Fruit fly (Drosophila melanogaster) whole organism, embryonic: ENCODE data around the gene zuc.
A peak's percentile ranks its signal among the peaks of the same experiment; 100 is the strongest.

ENCODE experiments used
- CG11085 ChIP-seq: fragments of 200-800 bp; sonication (Bioruptor generic); IDR thresholded peaks from 2 replicates; pipeline ENCODE4 v1.3.6; 2022; ENCODE audit warnings: missing biosample characterization, missing genetic modification characterization
- CG11695 ChIP-seq: fragments of 200-800 bp; sonication (Bioruptor generic); IDR thresholded peaks from 3 replicates; pipeline ENCODE4 v1.3.6; 2022; ENCODE audit warnings: missing biosample characterization, missing genetic modification characterization
- CG12219 ChIP-seq: fragments of 200-800 bp; sonication (Bioruptor generic); optimal IDR thresholded peaks from 3 replicates; lab custom pipeline; 2018; ENCODE audit warnings: missing biosample characterization, mild to moderate bottlenecking, missing genetic modification characterization
- CG1233 ChIP-seq: fragments of 200-800 bp; sonication (Bioruptor generic); optimal IDR thresholded peaks from 4 replicates; lab custom pipeline; 2018; ENCODE audit warnings: missing biosample characterization, mild to moderate bottlenecking, missing genetic modification characterization
- CG12942 ChIP-seq: fragments of 200-800 bp; sonication (Bioruptor generic); optimal IDR thresholded peaks from 3 replicates; lab custom pipeline; 2016; ENCODE audit warnings: missing biosample characterization, missing genetic modification characterization
- CG13123 ChIP-seq: fragments of 200-800 bp; sonication (Bioruptor generic); optimal IDR thresholded peaks from 2 replicates; lab custom pipeline; 2016; ENCODE audit warnings: missing biosample characterization, missing genetic modification characterization
- CG1832 ChIP-seq: fragments of 200-800 bp; sonication (Bioruptor generic); optimal IDR thresholded peaks from 2 replicates; lab custom pipeline; 2017; ENCODE audit warnings: missing biosample characterization, mild to moderate bottlenecking, missing genetic modification characterization, inconsistent platforms
- CG2129 ChIP-seq: fragments of 200-800 bp; sonication (Bioruptor generic); IDR thresholded peaks from 2 replicates; pipeline ENCODE4 v1.3.6; 2022; ENCODE audit warnings: missing biosample characterization, missing genetic modification characterization; ENCODE audit not compliant: partially characterized antibody
- CG2712 ChIP-seq: fragments of 200-800 bp; optimal IDR thresholded peaks from 3 replicates; lab custom pipeline; 2019; ENCODE audit warnings: missing biosample characterization, mild to moderate bottlenecking, missing genetic modification characterization, moderate library complexity
- CG30020 ChIP-seq: fragments of 200-800 bp; optimal IDR thresholded peaks from 2 replicates; lab custom pipeline; 2019; ENCODE audit warnings: missing biosample characterization, mild to moderate bottlenecking, missing genetic modification characterization, moderate library complexity
- CG3163 ChIP-seq: fragments of 200-800 bp; sonication (Bioruptor generic); optimal IDR thresholded peaks from 3 replicates; lab custom pipeline; 2016; ENCODE audit warnings: missing biosample characterization, missing genetic modification characterization
- CG33213 ChIP-seq: fragments of 200-800 bp; sonication (Bioruptor generic); optimal IDR thresholded peaks from 3 replicates; lab custom pipeline; 2016; ENCODE audit warnings: missing biosample characterization, missing genetic modification characterization
- CG6791 ChIP-seq: fragments of 200-800 bp; sonication (Bioruptor generic); IDR thresholded peaks from 3 replicates; pipeline ENCODE4 v1.3.6; 2022; ENCODE audit warnings: missing biosample characterization, missing genetic modification characterization; ENCODE audit not compliant: partially characterized antibody
- CG7963 ChIP-seq: fragments of 200-800 bp; sonication (Bioruptor generic); IDR thresholded peaks from 3 replicates; pipeline ENCODE4 v1.3.6; 2022; ENCODE audit warnings: missing biosample characterization, missing genetic modification characterization; ENCODE audit not compliant: partially characterized antibody
- CG8281 ChIP-seq: fragments of 200-800 bp; sonication (Bioruptor generic); optimal IDR thresholded peaks from 2 replicates; lab custom pipeline; 2018; ENCODE audit warnings: missing biosample characterization, mild to moderate bottlenecking, missing genetic modification characterization, moderate library complexity
- CG8359 ChIP-seq: fragments of 200-800 bp; sonication (Bioruptor generic); optimal IDR thresholded peaks from 2 replicates; lab custom pipeline; 2017; ENCODE audit warnings: missing biosample characterization, mild to moderate bottlenecking, missing genetic modification characterization, borderline replicate concordance
- CkIIα-i1 ChIP-seq: fragments of 200-800 bp; sonication (Bioruptor generic); IDR thresholded peaks from 2 replicates; pipeline ENCODE4 v1.3.6; 2022; ENCODE audit warnings: missing biosample characterization, missing genetic modification characterization
- ERR ChIP-seq: fragments of 200-800 bp; sonication (Bioruptor generic); optimal IDR thresholded peaks from 2 replicates; lab custom pipeline; 2016; ENCODE audit warnings: missing biosample characterization, missing genetic modification characterization
- HmgD ChIP-seq: fragments of 200-800 bp; sonication (Bioruptor generic); optimal IDR thresholded peaks from 3 replicates; lab custom pipeline; 2016; ENCODE audit warnings: missing biosample characterization, missing genetic modification characterization
- Jarid2 ChIP-seq: fragments of 200-800 bp; sonication (Bioruptor generic); optimal IDR thresholded peaks from 3 replicates; lab custom pipeline; 2017; ENCODE audit warnings: mild to moderate bottlenecking, missing biosample characterization, missing genetic modification reagents, missing genetic modification characterization
- Nf-YB ChIP-seq: fragments of 200-800 bp; sonication (Bioruptor generic); optimal IDR thresholded peaks from 3 replicates; lab custom pipeline; 2019; ENCODE audit warnings: missing biosample characterization, mild to moderate bottlenecking, missing genetic modification characterization, moderate library complexity
- Oli ChIP-seq: fragments of 200-800 bp; sonication (Bioruptor generic); optimal IDR thresholded peaks from 2 replicates; lab custom pipeline; 2018; ENCODE audit warnings: missing biosample characterization, mild to moderate bottlenecking, missing genetic modification characterization, moderate library complexity
- Pdp1 ChIP-seq, 2 experiments: fragments of 200-800 bp; sonication (Bioruptor generic); optimal IDR thresholded peaks; 3 replicates each; lab custom pipeline; 2016; ENCODE audit warnings: missing biosample characterization in 2 of 2, missing genetic modification characterization in 2 of 2, mild to moderate bottlenecking in 1 of 2, moderate library complexity in 1 of 2
- Sry-β ChIP-seq: fragments of 200-800 bp; sonication (Bioruptor generic); optimal IDR thresholded peaks from 2 replicates; lab custom pipeline; 2018; ENCODE audit warnings: missing biosample characterization, mild to moderate bottlenecking, missing genetic modification characterization, moderate library complexity
- amos ChIP-seq: fragments of 200-800 bp; sonication (Bioruptor generic); IDR thresholded peaks from 2 replicates; pipeline ENCODE4 v1.3.6; 2022; ENCODE audit warnings: missing biosample characterization, missing genetic modification characterization; ENCODE audit not compliant: partially characterized antibody
- bowl ChIP-seq: fragments of 200-800 bp; sonication (Bioruptor generic); IDR thresholded peaks from 2 replicates; pipeline ENCODE4 v1.3.6; 2022; ENCODE audit warnings: missing biosample characterization, missing genetic modification characterization
- bsh ChIP-seq, 2 experiments: fragments of 200-800 bp; sonication (Bioruptor generic); optimal IDR thresholded peaks; 2 replicates each; lab custom pipeline; 2017 to 2018; ENCODE audit warnings: mild to moderate bottlenecking in 2 of 2, missing biosample characterization in 2 of 2, missing genetic modification characterization in 2 of 2, moderate library complexity in 1 of 2
- btn ChIP-seq: fragments of 200-800 bp; sonication (Bioruptor generic); optimal IDR thresholded peaks from 2 replicates; lab custom pipeline; 2016; ENCODE audit warnings: missing biosample characterization, missing genetic modification characterization
- cg ChIP-seq: fragments of 200-800 bp; sonication (Bioruptor generic); optimal IDR thresholded peaks from 3 replicates; lab custom pipeline; 2019; ENCODE audit warnings: missing biosample characterization, mild to moderate bottlenecking, missing genetic modification characterization, moderate library complexity
- chm ChIP-seq: fragments of 200-800 bp; sonication (Bioruptor generic); IDR thresholded peaks from 2 replicates; pipeline ENCODE4 v1.3.6; 2022; ENCODE audit warnings: missing biosample characterization, missing genetic modification characterization
- corto ChIP-seq: fragments of 200-800 bp; sonication (Bioruptor generic); optimal IDR thresholded peaks from 2 replicates; lab custom pipeline; 2016; ENCODE audit warnings: missing biosample characterization, mild to moderate bottlenecking, missing genetic modification characterization, moderate library complexity
- crol ChIP-seq: fragments of 200-800 bp; sonication (Bioruptor generic); IDR thresholded peaks from 2 replicates; pipeline ENCODE4 v1.3.6; 2022; ENCODE audit warnings: missing biosample characterization, missing genetic modification characterization
- dm ChIP-seq: fragments of 200-800 bp; sonication (Bioruptor generic); optimal IDR thresholded peaks from 3 replicates; lab custom pipeline; 2016; ENCODE audit warnings: missing biosample characterization, missing genetic modification characterization
- fd102C ChIP-seq: fragments of 200-800 bp; sonication (Bioruptor generic); optimal IDR thresholded peaks from 2 replicates; lab custom pipeline; 2018; ENCODE audit warnings: missing biosample characterization, mild to moderate bottlenecking, missing genetic modification characterization, moderate library complexity
- hb ChIP-seq: fragments of 200-800 bp; sonication (Bioruptor generic); IDR thresholded peaks from 3 replicates; pipeline ENCODE4 v1.3.6; 2022; ENCODE audit warnings: missing biosample characterization, missing genetic modification characterization; ENCODE audit not compliant: partially characterized antibody
- hkb ChIP-seq, 2 experiments: fragments of 200-800 bp in 1 of 2; fragments of >200 bp in 1 of 2; sonication (Bioruptor generic) in 1 of 2; IDR thresholded peaks in 1 of 2; optimal IDR thresholded peaks in 1 of 2; 2 replicates each; pipeline versions ENCODE4 v1.3.6 to Lab custom; 2017 to 2022; ENCODE audit warnings: missing biosample characterization in 1 of 2, missing genetic modification characterization in 1 of 2
- insv ChIP-seq, 2 experiments: fragments of 200-800 bp; sonication (Bioruptor generic); optimal IDR thresholded peaks; 3 replicates each; lab custom pipeline; 2016 to 2018; ENCODE audit warnings: missing biosample characterization in 2 of 2, missing genetic modification characterization in 2 of 2
- jigr1 ChIP-seq: fragments of 200-800 bp; sonication (Bioruptor generic); IDR thresholded peaks from 3 replicates; pipeline ENCODE4 v1.3.6; 2022; ENCODE audit warnings: missing biosample characterization, missing genetic modification characterization
- kah ChIP-seq: fragments of 200-800 bp; sonication (Bioruptor generic); optimal IDR thresholded peaks from 2 replicates; lab custom pipeline; 2018; ENCODE audit warnings: missing biosample characterization, mild to moderate bottlenecking, missing genetic modification characterization
- lbe ChIP-seq: fragments of 200-800 bp; sonication (Bioruptor generic); optimal IDR thresholded peaks from 2 replicates; lab custom pipeline; 2016; ENCODE audit warnings: missing biosample characterization, mild to moderate bottlenecking, missing genetic modification characterization
- sd ChIP-seq: fragments of 200-800 bp; sonication (Bioruptor generic); optimal IDR thresholded peaks from 3 replicates; lab custom pipeline; 2018; ENCODE audit warnings: missing biosample characterization, mild to moderate bottlenecking, missing genetic modification characterization, moderate library complexity
- sob ChIP-seq: fragments of 200-800 bp; sonication (Bioruptor generic); IDR thresholded peaks from 2 replicates; pipeline ENCODE4 v1.3.6; 2022; ENCODE audit warnings: missing biosample characterization, missing genetic modification characterization
- stwl ChIP-seq: fragments of 200-800 bp; sonication (Bioruptor generic); optimal IDR thresholded peaks from 3 replicates; lab custom pipeline; 2018; ENCODE audit warnings: missing biosample characterization, mild to moderate bottlenecking, missing genetic modification characterization, moderate library complexity
- tap ChIP-seq: fragments of 200-800 bp; optimal IDR thresholded peaks from 3 replicates; lab custom pipeline; 2019; ENCODE audit warnings: missing biosample characterization, mild to moderate bottlenecking, missing genetic modification characterization, moderate library complexity
- ttk ChIP-seq: fragments of 200-800 bp; sonication (Bioruptor generic); IDR thresholded peaks from 2 replicates; pipeline ENCODE4 v2.1.2; 2022; ENCODE audit warnings: missing biosample characterization, missing genetic modification characterization
- unpg ChIP-seq: fragments of 200-800 bp; sonication (Bioruptor generic); optimal IDR thresholded peaks from 3 replicates; lab custom pipeline; 2018; ENCODE audit warnings: missing biosample characterization, mild to moderate bottlenecking, missing genetic modification characterization, moderate library complexity
- vvl ChIP-seq: fragments of 200-800 bp; sonication (Bioruptor generic); IDR thresholded peaks from 2 replicates; pipeline ENCODE4 v1.3.6; 2022; ENCODE audit warnings: missing biosample characterization, missing genetic modification characterization
- yki ChIP-seq: fragments of >200 bp; optimal IDR thresholded peaks from 3 replicates; lab custom pipeline; 2018

Gene zuc

DNA sequence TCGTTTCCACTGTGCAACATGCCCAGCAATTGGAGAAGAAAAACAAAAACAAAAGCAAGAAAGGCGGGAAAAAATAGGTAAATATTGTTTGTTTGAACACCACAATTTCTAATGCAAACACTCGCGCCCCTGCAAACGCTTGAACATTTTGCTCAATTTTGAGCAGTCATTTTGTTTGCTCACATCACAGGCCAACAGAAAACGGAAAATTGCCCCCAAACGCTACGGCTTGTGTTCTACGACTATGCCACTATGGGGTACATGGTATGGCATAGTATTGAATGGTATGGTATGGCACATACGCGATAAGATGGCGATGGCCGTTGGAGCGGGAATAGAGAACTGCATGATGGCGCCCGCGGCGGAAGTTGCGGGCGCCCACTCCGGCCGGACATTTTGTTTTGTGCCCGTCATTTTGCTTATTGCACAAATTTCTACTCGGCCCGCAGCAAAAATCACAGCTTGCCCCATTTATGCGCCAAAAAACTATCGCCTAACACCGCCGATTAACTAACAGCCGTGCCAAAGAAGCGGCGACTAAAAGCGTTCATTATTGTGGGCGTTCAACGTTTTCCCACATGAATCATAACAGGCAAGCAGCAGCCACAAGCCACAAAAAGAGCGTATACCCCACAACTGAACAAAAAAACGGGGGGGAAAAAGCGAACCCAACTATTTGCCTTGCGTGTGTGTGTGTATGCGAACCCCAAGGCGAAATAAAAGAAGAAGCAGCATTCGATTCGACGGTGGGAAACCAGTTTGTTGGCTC lies 14.7 kb upstream of the zuc start (continued):
- TF ChIP-seq hkb (optimal IDR thresholded peaks at IDR 0.05; lab: Kevin White, UChicago) (no peak), hkb (GFP tag; IDR thresholded peaks at IDR 0.05; lab: Robert Waterston, UW) (no peak), CG3163 (GFP tag; lab: Kevin White, UChicago) (no peak), CG11085 (GFP tag; lab: Robert Waterston, UW) (no peak), btn (GFP tag; lab: Kevin White, UChicago) (peak; percentile 12), CkIIα-i1 (GFP tag; lab: Robert Waterston, UW) (no peak), hb (no peak), sd (peak; percentile 100), bowl (GFP tag; lab: Robert Waterston, UW) (no peak), CG13123 (GFP tag; lab: Kevin White, UChicago) (peak; percentile 76), Oli (tag; lab: Kevin White, UChicago) (no peak), vvl (no peak), yki (no peak), fd102C (GFP tag; lab: Kevin White, UChicago) (peak; percentile 88), crol (GFP tag; lab: Robert Waterston, UW) (no peak), CG8359 (peak; percentile 40), Sry-β (GFP tag; lab: Kevin White, UChicago) (peak; percentile 42), amos (GFP tag; lab: Robert Waterston, UW) (no peak), jigr1 (GFP tag; lab: Robert Waterston, UW) (no peak), Pdp1 (GFP tag; optimal IDR thresholded peaks at IDR 0.05; lab: Kevin White, UChicago) (peak; percentile 46 to 55), chm (GFP tag; lab: Robert Waterston, UW) (no peak), CG6791 (no peak), CG8281 (tag; lab: Kevin White, UChicago) (peak; percentile 33), ERR (GFP tag; lab: Kevin White, UChicago) (peak; percentile 32), CG11695 (no peak), kah (GFP tag; lab: Kevin White, UChicago) (peak; percentile 26), sob (GFP tag; lab: Robert Waterston, UW) (no peak), CG7963 (GFP tag; lab: Robert Waterston, UW) (no peak), CG2712 (tag; lab: Kevin White, UChicago) (peak; percentile 2), Nf-YB (GFP tag; lab: Kevin White, UChicago) (no peak), HmgD (GFP tag; lab: Kevin White, UChicago) (no peak), CG30020 (no peak), CG2129 (GFP tag; lab: Robert Waterston, UW) (no peak), Jarid2 (GFP tag; lab: Kevin White, UChicago) (peak; percentile 56), CG12219 (peak; percentile 77), cg (GFP tag; lab: Kevin White, UChicago) (peak; percentile 60), CG1233 (peak; percentile 75), CG33213 (GFP tag; lab: Kevin White, UChicago) (peak; percentile 49), corto (GFP tag; lab: Kevin White, UChicago) (no peak), dm (no peak), unpg (peak; percentile 70), bsh (GFP tag; optimal IDR thresholded peaks at IDR 0.05; lab: Kevin White, UChicago) (peak in 1 of 2 experiments; percentile 80), tap (tag; lab: Kevin White, UChicago) (peak; percentile 55), insv (GFP tag; optimal IDR thresholded peaks at IDR 0.05; lab: Kevin White, UChicago) (no peak), CG12942 (peak; percentile 6), stwl (tag; lab: Kevin White, UChicago) (no peak), lbe (no peak), ttk (no peak), CG1832 (GFP tag; lab: Kevin White, UChicago) (no peak)
